Worm (Caenorhabditis elegans): ENCODE results near the gene T24B8.4.
A peak's percentile ranks its signal among the peaks of the same experiment; 100 is the strongest.

The T24B8.4 gene

DNA sequence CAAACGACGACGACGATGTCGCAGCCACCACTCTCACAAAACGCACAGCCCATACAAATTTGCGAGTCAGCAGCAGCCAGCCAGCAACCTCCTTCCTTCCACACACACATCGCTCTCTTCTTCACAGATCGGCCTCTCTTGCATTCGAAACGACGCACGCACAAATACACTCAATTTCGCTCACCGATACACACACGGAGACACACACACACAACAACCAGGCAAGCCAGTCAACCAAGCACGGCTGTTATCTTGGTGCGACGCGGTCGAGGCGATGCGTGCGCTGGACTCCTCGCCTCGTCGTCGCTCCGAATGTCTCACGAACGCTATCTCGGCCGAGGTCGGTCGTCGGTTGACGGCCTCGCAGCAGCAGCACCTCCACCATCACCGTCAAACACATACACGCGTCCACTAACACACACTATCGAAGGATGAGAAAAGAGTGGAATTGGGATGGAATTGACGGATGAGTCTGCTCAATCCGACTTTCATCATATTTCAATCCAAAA is 10.3 kb downstream of the T24B8.4 start (continued):
- TF ChIP-seq tbx-7 (tag; optimal IDR thresholded peaks at IDR 0.05) = peak; percentile 42
- TF ChIP-seq unc-55 (GFP tag; optimal IDR thresholded peaks at IDR 0.05) = peak; percentile 81
- TF ChIP-seq hlh-15 (tag; optimal IDR thresholded peaks at IDR 0.05) = peak; percentile 3
- no peak for TF ChIP-seq npax-4 (tag; optimal IDR thresholded peaks at IDR 0.05)
- peak; percentile 82 for TF ChIP-seq pat-9 (tag; optimal IDR thresholded peaks at IDR 0.05)
- peak; percentile 93 for TF ChIP-seq ref-2 (tag; optimal IDR thresholded peaks at IDR 0.05)
- TF ChIP-seq hlh-8 (tag; optimal IDR thresholded peaks at IDR 0.05) = peak; percentile 80
- no peak for TF ChIP-seq unc-3 (GFP tag; conservative IDR thresholded peaks at IDR 0.05)
- TF ChIP-seq unc-3 (tag; optimal IDR thresholded peaks at IDR 0.05) = peak; percentile 51
- peak; percentile 72 for TF ChIP-seq fkh-10 (GFP tag; optimal IDR thresholded peaks at IDR 0.05)
- no peak for TF ChIP-seq nhr-232 (tag; optimal IDR thresholded peaks at IDR 0.05)
- TF ChIP-seq sdc-2 (tag; optimal IDR thresholded peaks at IDR 0.05) = peak; percentile 42
- TF ChIP-seq fax-1 (tag; optimal IDR thresholded peaks at IDR 0.05) = peak; percentile 3
- TF ChIP-seq pha-2 (tag; optimal IDR thresholded peaks at IDR 0.05) = peak; percentile 76
- TF ChIP-seq ceh-48 (tag; optimal IDR thresholded peaks at IDR 0.05) = peak; percentile 56
- TF ChIP-seq ceh-45 (GFP tag; IDR thresholded peaks at IDR 0.05) = no peak
- TF ChIP-seq rnt-1 (tag; optimal IDR thresholded peaks at IDR 0.05) = peak; percentile 96
- peak; percentile 44 for TF ChIP-seq hlh-30 (tag; optimal IDR thresholded peaks at IDR 0.05; ENCODE audit: insufficient read depth)
- TF ChIP-seq lim-6 (tag; optimal IDR thresholded peaks at IDR 0.05) = no peak
- TF ChIP-seq ceh-18 (tag; optimal IDR thresholded peaks at IDR 0.05) = peak; percentile 98
- peak; percentile 78 for TF ChIP-seq F13H6.1 (tag; optimal IDR thresholded peaks at IDR 0.05)

DNA sequence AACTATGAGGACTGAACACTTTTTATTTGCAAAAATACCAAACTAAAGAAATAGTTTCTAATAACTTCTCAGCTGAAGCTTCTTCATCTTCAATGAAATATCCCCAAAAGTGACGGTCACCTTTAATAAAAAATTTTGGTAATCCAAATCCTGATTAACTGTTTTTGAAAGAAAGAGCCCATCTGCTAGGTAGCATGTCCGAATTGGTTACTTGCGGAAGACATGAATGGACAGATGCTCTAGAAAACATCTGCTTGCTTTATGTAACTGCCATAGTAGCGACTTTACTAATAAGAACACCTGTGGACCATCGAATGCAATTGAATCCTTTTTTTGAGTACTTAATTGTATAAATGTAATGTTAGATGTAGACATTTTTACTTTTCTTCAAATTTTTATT is 11.6 kb downstream of the T24B8.4 start:
- TF ChIP-seq eyg-1 (tag; optimal IDR thresholded peaks at IDR 0.05) = no peak
- no peak for TF ChIP-seq ref-2 (tag; optimal IDR thresholded peaks at IDR 0.05)
- no peak for TF ChIP-seq fkh-6 (tag; optimal IDR thresholded peaks at IDR 0.05)
- TF ChIP-seq pqm-1 (tag; optimal IDR thresholded peaks at IDR 0.05) = no peak
- no peak for TF ChIP-seq elt-4 (tag; optimal IDR thresholded peaks at IDR 0.05)
- TF ChIP-seq ceh-48 (tag; optimal IDR thresholded peaks at IDR 0.05) = no peak
- peak; percentile 56 for TF ChIP-seq ama-1 (optimal IDR thresholded peaks at IDR 0.05)
- no peak for TF ChIP-seq ahr-1 (tag; optimal IDR thresholded peaks at IDR 0.05)

DNA sequence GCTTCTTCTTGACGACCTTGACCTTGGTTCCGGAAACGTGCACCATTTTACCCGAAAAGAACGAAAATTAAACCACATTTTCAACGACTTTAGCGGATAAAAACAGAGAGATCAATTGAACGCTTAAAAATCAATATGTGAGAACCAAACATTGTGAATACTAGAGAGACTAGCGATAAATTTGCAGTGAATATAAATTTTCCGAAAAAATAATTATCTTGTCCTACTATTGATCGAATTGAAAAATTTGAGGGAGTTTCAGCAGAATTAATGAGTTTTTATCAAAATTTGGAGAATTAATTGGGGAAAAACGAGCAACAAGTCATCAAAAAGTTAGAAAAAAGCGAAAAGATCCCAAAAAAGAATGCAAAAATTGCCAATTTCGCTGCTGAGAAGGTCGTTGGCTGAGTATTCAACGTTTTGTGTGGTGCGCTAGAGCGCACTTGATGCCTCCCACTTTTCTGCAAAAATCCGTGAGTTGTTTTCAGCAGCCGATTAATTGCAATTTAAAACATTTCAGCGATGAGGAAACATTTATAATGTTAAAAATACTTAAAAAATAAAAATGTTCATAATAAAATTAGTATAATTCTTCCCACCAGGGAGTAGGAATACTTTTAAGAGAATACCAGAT is 13.5 kb downstream of the T24B8.4 start, which contains the start of gene rpl-32:
Gene rpl-32, minus strand, starts transcription at position 51 of the 634 bp plus-strand sequence.
- TF ChIP-seq ceh-31 (tag; optimal IDR thresholded peaks at IDR 0.05) (peak; percentile 38), elt-2 (tag; optimal IDR thresholded peaks at IDR 0.05) (peak; percentile 26), unc-55 (GFP tag; optimal IDR thresholded peaks at IDR 0.05) (peak; percentile 6), nfya-1 (tag; optimal IDR thresholded peaks at IDR 0.05) (peak; percentile 71), unc-42 (tag; optimal IDR thresholded peaks at IDR 0.05) (peak; percentile 3), pax-1 (tag; optimal IDR thresholded peaks at IDR 0.05) (peak; percentile 15), dve-1 (tag; optimal IDR thresholded peaks at IDR 0.05) (peak; percentile 30), ceh-45 (GFP tag; IDR thresholded peaks at IDR 0.05) (no peak), ceh-19 (GFP tag; optimal IDR thresholded peaks at IDR 0.05) (no peak)

DNA sequence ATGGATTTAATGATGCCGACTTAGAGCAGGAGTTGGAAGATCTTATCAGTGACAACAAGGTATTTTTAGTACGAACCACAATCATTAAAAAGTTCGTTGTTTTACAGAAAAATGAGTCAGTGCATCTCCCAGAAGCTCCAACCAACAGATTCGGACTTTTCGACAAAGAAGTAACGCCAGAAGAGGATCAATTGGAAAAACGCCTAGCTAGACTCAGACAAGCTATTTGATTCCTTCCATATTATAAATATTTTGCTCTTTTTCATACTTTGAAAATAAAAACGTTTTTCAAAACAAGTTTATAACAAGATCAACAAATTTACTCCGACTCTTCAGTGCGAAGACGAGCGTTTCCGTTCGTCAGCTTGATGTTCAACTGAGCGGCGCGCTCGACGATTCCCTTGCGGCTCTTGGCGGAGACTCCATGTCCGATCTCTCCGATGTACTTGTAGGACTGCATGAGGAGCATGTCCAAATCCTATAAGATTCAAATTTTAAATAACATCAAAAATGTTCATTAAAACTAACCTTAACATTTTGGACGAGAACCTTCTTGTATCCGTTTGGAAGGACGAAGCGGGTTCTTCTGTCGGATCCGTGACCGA is 14.3 kb downstream of the T24B8.4 start:
- TF ChIP-seq ceh-45 (GFP tag; IDR thresholded peaks at IDR 0.05) (no peak), nhr-232 (tag; optimal IDR thresholded peaks at IDR 0.05) (no peak), hlh-6 (tag; optimal IDR thresholded peaks at IDR 0.05) (no peak), F13H6.1 (tag; optimal IDR thresholded peaks at IDR 0.05) (no peak), dve-1 (tag; optimal IDR thresholded peaks at IDR 0.05) (no peak), npax-4 (tag; optimal IDR thresholded peaks at IDR 0.05) (no peak), unc-42 (tag; optimal IDR thresholded peaks at IDR 0.05) (no peak), ztf-16 (tag; optimal IDR thresholded peaks at IDR 0.05) (no peak), sdc-2 (tag; optimal IDR thresholded peaks at IDR 0.05) (no peak), ref-2 (tag; optimal IDR thresholded peaks at IDR 0.05) (no peak), T23F11.4 (GFP tag; optimal IDR thresholded peaks at IDR 0.05) (no peak), Y22D7AL.16 (tag; optimal IDR thresholded peaks at IDR 0.05) (no peak), dmd-4 (tag; optimal IDR thresholded peaks at IDR 0.05; ENCODE audit: borderline replicate concordance) (no peak), lin-11 (tag; optimal IDR thresholded peaks at IDR 0.05) (no peak)

Data from whole organism, late embryonic.